Worm (Caenorhabditis elegans) whole organism, L4/young adult: ENCODE measurements around the gene vang-1.

Experiments
- W03F9.2 ChIP-seq: fragments of 150-350 bp; optimal IDR thresholded peaks from 2 replicates; lab custom pipeline; 2014; ENCODE audit warnings: missing biosample characterization, missing genetic modification characterization
- dao-5 ChIP-seq: sonication (generic microtip); optimal IDR thresholded peaks from 2 replicates; lab custom pipeline; 2016; ENCODE audit warnings: missing genotype, missing genetic modification characterization, moderate library complexity, missing compliant biosample characterization
- him-1 ChIP-seq: sonication (generic microtip); optimal IDR thresholded peaks from 2 replicates; lab custom pipeline; 2016; ENCODE audit warnings: missing genotype, missing genetic modification reagents, missing genetic modification characterization, missing compliant biosample characterization

ce11 chrX:2893026-2893662, 7.5 kb downstream of the vang-1 start:
- TF ChIP-seq W03F9.2 (tag; lab: Kevin White, UChicago) (no peak), him-1 (tag; lab: Kevin White, UChicago) (no peak), dao-5 (tag; lab: Kevin White, UChicago) (no peak)
